Fruit fly (Drosophila melanogaster) ovary, adult (tissue): Measurements from ENCODE around the gene CG13126.
A peak's percentile ranks its signal among the peaks of the same experiment; 100 is the strongest.

Experiments used
- CG17801 ChIP-seq: fragments of 200-800 bp; optimal IDR thresholded peaks from 2 replicates; lab custom pipeline; 2019; ENCODE audit warnings: missing biosample characterization, mild to moderate bottlenecking, missing genetic modification characterization, moderate library complexity; ENCODE audit not compliant: partially characterized antibody

The CG13126 gene

dm6 chr2L:9954119-9954518, at the start of gene CG13126, which contains the start of gene CG4709:
CG13126 (minus strand) TSS chr2L:9954181.
CG4709 (plus strand) TSS chr2L:9954325.
- peak; percentile 94 for TF ChIP-seq CG17801 (GFP tag; lab: Kevin White, UChicago)

- peak; percentile 63 for TF ChIP-seq CG17801 (GFP tag; lab: Kevin White, UChicago)
These were observed 49.6 kb upstream of the CG13126 start, which contains the start of gene Ndf for dm6 chr2L:10003593-10003992. Ndf (plus strand) TSS chr2L:10003832.

DNA sequence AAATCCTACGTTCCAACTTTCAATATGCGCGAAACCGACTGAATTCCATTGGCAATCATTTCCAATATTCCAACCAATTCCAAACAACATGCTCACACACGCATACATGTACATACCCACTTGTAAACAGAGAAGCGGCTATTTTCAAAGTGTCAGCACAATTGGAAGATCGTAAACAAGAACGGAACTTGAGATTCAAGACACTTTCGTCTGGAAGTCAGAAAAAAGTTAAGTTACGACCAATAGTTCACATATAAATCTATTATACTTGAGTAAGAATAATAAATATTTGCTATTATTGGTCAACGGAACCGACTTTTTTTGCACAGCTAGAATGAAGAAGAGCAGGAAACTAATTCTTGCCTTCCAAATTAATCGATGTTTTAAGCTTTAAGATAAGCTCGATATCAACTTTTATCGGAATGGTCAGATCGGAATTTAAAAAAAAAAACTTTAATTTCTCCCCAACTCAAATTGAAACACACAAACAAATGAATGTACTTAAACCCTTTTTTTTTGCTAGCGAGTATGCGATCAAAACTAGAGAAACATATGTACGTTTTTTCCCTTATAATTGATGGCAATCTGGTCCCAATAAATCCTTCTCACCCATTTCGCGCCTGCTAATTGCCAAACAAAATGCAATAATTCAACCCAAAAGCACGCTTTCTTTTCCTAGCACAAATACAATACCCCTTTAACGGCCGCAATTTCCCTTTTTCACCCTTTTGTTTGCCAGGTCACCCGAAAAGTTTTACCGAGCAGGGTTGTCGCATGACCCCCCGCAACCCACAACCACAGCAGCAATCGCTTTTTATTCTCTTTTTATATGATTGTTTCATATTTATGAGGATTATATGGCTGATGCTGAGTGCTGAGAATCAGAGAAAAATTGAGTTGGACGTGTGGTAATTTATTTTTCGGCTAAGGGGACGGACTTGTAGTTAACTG, 48.7 kb upstream of the CG13126 start, which contains the start of the genes CG31875 and SoYb:
TSS of gene CG31875 (minus strand) at position 329 of the 951 bp plus-strand sequence.
TSS of gene SoYb (minus strand) at position 329 of the 951 bp plus-strand sequence.
- peak; percentile 50 for TF ChIP-seq CG17801 (GFP tag; lab: Kevin White, UChicago)

DNA sequence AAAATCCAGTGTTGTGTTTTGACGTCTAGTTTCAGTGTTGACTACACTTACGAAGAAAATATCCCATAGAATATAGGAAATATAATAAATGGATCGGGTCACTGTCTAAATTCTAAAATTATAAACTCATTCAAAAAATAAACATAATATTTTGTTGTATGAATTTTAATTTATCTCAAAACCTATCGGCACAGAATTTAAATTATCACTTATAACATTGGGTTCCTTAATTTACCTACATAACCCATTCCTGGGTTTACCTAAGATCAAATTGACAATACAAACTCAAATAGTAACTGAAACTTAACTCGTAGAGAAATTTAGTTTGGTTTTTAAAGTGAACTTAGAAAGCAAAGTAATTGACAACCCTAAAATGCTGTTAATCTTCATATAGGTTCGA, 42.6 kb upstream of the CG13126 start:
- no peak for TF ChIP-seq CG17801 (GFP tag; lab: Kevin White, UChicago)

- no peak for TF ChIP-seq CG17801 (GFP tag; lab: Kevin White, UChicago)
These were observed 40.4 kb upstream of the CG13126 start for dm6 chr2L:9994382-9994781.

dm6 chr2L:9989846-9990506, 36.0 kb upstream of the CG13126 start:
- TF ChIP-seq CG17801 (GFP tag; lab: Kevin White, UChicago): no peak

- no peak for TF ChIP-seq CG17801 (GFP tag; lab: Kevin White, UChicago)
These were observed 35.3 kb upstream of the CG13126 start for dm6 chr2L:9989275-9989674.

dm6 chr2L:9988201-9988990, 34.4 kb upstream of the CG13126 start:
- TF ChIP-seq CG17801 (GFP tag; lab: Kevin White, UChicago): no peak

- TF ChIP-seq CG17801 (GFP tag; lab: Kevin White, UChicago): peak; percentile 80
These were observed 32.7 kb upstream of the CG13126 start for dm6 chr2L:9986402-9987350.

DNA sequence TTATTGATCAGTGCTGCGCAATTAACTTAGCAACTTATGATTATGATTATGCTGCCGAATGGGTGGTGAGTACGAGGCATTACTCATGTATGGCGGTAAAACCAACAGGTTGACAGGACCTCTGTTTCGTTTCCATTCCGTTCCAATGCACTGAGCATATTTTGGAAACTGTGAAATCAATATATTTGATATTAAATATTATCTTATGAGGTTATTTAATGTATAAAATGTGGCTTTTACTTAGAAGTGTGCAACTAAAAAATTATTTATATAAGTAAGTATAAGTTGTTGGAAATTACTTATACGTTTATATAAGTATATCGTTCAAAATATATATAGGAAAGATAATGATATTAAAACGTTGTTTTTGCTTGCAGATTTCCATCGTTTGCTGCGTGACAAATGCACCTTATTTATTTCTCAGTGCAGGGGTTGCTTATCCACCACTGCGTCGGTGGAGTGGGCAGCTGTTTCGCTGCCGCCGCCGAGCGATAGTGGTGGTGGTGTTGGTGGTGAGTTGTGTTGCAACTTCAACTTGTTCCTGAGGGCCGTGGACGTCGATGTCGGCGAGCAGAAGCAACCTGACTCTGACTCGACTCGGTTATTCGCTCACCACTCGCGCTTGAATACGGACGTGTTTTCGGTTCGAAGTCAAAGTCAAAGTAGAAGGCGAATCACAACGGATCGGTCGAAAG, 30.2 kb upstream of the CG13126 start, which contains the start of gene bib:
TSS of gene bib (plus strand) at position 568 of the 695 bp plus-strand sequence.
- TF ChIP-seq CG17801 (GFP tag; lab: Kevin White, UChicago): no peak

dm6 chr2L:9982516-9982915, 28.5 kb upstream of the CG13126 start:
- no peak for TF ChIP-seq CG17801 (GFP tag; lab: Kevin White, UChicago)

- TF ChIP-seq CG17801 (GFP tag; lab: Kevin White, UChicago): no peak
These were observed 27.8 kb upstream of the CG13126 start for dm6 chr2L:9981809-9982208.

DNA sequence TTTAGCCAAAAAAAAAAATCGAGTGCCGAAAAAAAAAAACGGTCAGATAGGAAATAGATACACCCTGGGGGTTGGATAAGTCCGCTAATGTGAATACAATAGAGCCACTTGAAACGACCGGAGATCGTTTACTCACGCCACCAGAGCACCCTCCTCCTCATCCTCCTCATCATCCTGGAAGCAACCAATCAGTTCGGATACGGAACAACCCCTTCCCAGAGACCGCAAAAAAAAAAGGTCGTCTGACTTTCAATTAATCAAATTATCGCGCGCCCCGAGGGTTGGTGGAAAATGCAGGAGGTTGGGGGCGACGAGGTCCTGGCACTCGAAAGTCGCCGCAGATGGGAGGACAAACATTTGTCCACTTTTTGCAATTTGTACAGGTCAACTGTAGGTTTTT, 18.6 kb upstream of the CG13126 start:
- no peak for TF ChIP-seq CG17801 (GFP tag; lab: Kevin White, UChicago)
